Fruit fly (Drosophila melanogaster) whole organism, prepupa: Measurements from ENCODE around the gene CG7367.

Experiments used
- Blimp-1 ChIP-seq: fragments of 200-800 bp; sonication (Bioruptor generic); optimal IDR thresholded peaks from 3 replicates; lab custom pipeline; 2017; ENCODE audit warnings: missing biosample characterization, missing genetic modification characterization, mild to moderate bottlenecking, moderate library complexity, missing genetic modification reagents
- CG3032 ChIP-seq: fragments of 200-800 bp; optimal IDR thresholded peaks from 2 replicates; lab custom pipeline; 2019; ENCODE audit warnings: missing biosample characterization, mild to moderate bottlenecking, missing genetic modification characterization, moderate library complexity
- CG6808 ChIP-seq: fragments of 200-800 bp; sonication (Bioruptor generic); optimal IDR thresholded peaks from 3 replicates; lab custom pipeline; 2017; ENCODE audit warnings: missing biosample characterization, missing genetic modification characterization, mild to moderate bottlenecking, moderate library complexity, missing genetic modification reagents
- Eip93F ChIP-seq: fragments of 200-800 bp; sonication (Bioruptor generic); optimal IDR thresholded peaks from 2 replicates; lab custom pipeline; 2016; ENCODE audit warnings: missing biosample characterization, mild to moderate bottlenecking, missing genetic modification characterization
- Gug ChIP-seq: fragments of 200-800 bp; sonication (Bioruptor generic); IDR thresholded peaks from 2 replicates; pipeline ENCODE4 v1.3.6; 2022; ENCODE audit warnings: missing biosample characterization, missing genetic modification characterization
- Hr4 ChIP-seq: fragments of 200-800 bp; sonication (Bioruptor generic); optimal IDR thresholded peaks from 3 replicates; lab custom pipeline; 2016; ENCODE audit warnings: missing biosample characterization, missing genetic modification characterization
- Sox102F ChIP-seq: fragments of 200-800 bp; sonication (Bioruptor generic); optimal IDR thresholded peaks from 2 replicates; lab custom pipeline; 2016; ENCODE audit warnings: missing biosample characterization, mild to moderate bottlenecking, missing genetic modification characterization
- Sox14 ChIP-seq: fragments of 200-800 bp; sonication (Bioruptor generic); optimal IDR thresholded peaks from 3 replicates; lab custom pipeline; 2016; ENCODE audit warnings: missing biosample characterization, missing genetic modification characterization
- eg ChIP-seq: fragments of 200-800 bp; sonication (Bioruptor generic); IDR thresholded peaks from 3 replicates; pipeline ENCODE4 v1.3.6; 2022; ENCODE audit warnings: missing biosample characterization, missing genetic modification characterization
- fd85E ChIP-seq: fragments of 200-800 bp; sonication (Bioruptor generic); optimal IDR thresholded peaks from 3 replicates; lab custom pipeline; 2016; ENCODE audit warnings: missing biosample characterization, missing genetic modification characterization
- net ChIP-seq: fragments of 200-800 bp; sonication (Bioruptor generic); optimal IDR thresholded peaks from 3 replicates; lab custom pipeline; 2016; ENCODE audit warnings: missing biosample characterization, missing genetic modification characterization
- spab ChIP-seq: fragments of 200-800 bp; sonication (Bioruptor generic); optimal IDR thresholded peaks from 2 replicates; lab custom pipeline; 2017; ENCODE audit warnings: missing biosample characterization, mild to moderate bottlenecking, missing genetic modification characterization, missing genetic modification reagents
- vri ChIP-seq: fragments of 200-800 bp; sonication (Bioruptor generic); optimal IDR thresholded peaks from 3 replicates; lab custom pipeline; 2016; ENCODE audit warnings: missing biosample characterization, mild to moderate bottlenecking, missing genetic modification characterization

DNA sequence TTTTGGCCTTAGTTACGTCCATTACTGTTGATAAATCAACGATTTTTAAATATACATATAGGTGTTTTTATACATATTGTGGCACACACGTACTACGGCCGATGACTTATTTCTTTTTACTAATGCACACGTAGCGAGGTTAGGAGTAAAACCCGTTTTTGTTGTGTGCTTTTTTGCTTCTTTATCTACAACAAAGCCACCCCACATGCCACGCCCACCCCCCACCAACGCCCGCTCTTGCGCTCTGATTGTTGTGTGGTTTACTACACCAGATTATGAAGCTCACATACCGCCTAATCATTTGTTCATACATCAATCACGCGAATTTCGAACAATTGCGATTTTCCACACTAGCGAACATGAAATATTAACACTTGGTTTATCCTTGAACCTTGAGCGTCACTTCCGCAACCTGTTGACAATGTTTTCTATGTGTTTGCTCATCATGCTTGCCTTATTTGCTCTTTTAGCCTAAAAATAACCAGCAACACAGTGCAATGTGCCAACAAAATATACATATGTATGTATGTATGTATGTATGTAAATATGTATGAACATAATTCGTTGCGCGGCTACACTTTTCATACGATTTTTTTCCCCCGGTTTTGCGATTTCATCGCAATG, 46.4 kb downstream of the CG7367 start:
- TF ChIP-seq net (no peak), Sox14 (no peak), Eip93F (GFP tag; lab: Kevin White, UChicago) (no peak), CG6808 (GFP tag; lab: Kevin White, UChicago) (no peak), Gug (GFP tag; lab: Robert Waterston, UW) (no peak), vri (GFP tag; lab: Kevin White, UChicago) (no peak), fd85E (GFP tag; lab: Kevin White, UChicago) (no peak), Blimp-1 (GFP tag; lab: Kevin White, UChicago) (no peak), CG3032 (no peak), eg (GFP tag; lab: Robert Waterston, UW) (peak; percentile 50; the same call in 1 of the 3 replicates), spab (GFP tag; lab: Kevin White, UChicago) (no peak), Hr4 (GFP tag; lab: Kevin White, UChicago) (no peak), Sox102F (GFP tag; lab: Kevin White, UChicago) (no peak)
